Worm (Caenorhabditis elegans) whole organism, L2 larva: ENCODE data around the gene fbxa-53.

Experiments
- C34F6.9 ChIP-seq: fragments of 150-350 bp; optimal IDR thresholded peaks from 2 replicates; lab custom pipeline; 2014; ENCODE audit warnings: missing biosample characterization, missing genetic modification characterization
- F13H6.1 ChIP-seq: sonication (generic microtip); optimal IDR thresholded peaks from 2 replicates; lab custom pipeline; 2016; ENCODE audit warnings: missing genetic modification characterization, missing compliant biosample characterization
- R02D3.7 ChIP-seq: fragments of 150-350 bp; optimal IDR thresholded peaks from 2 replicates; lab custom pipeline; 2014; ENCODE audit warnings: missing biosample characterization, missing genetic modification characterization
- blmp-1 ChIP-seq: sonication (generic microtip); optimal IDR thresholded peaks from 2 replicates; lab custom pipeline; 2017; ENCODE audit warnings: missing genetic modification characterization, mild to moderate bottlenecking, missing compliant biosample characterization, antibody characterized with exemption, moderate library complexity; ENCODE audit not compliant: insufficient read depth
- elt-1 ChIP-seq: fragments of 150-350 bp; optimal IDR thresholded peaks from 2 replicates; lab custom pipeline; 2014; ENCODE audit warnings: missing biosample characterization, missing genetic modification characterization
- lsy-2 ChIP-seq, 2 experiments: fragments of 150-350 bp in 1 of 2; sonication (generic microtip) in 1 of 2; optimal IDR thresholded peaks; 2 replicates each; lab custom pipeline; 2014 to 2017; ENCODE audit warnings: missing biosample characterization in 2 of 2, missing genetic modification characterization in 2 of 2
- nhr-129 ChIP-seq: fragments of 150-350 bp; optimal IDR thresholded peaks from 2 replicates; lab custom pipeline; 2014; ENCODE audit warnings: missing biosample characterization, missing genetic modification characterization
- nhr-6 ChIP-seq: fragments of 150-350 bp; optimal IDR thresholded peaks from 2 replicates; lab custom pipeline; 2014; ENCODE audit warnings: missing biosample characterization, missing genetic modification characterization
- sem-4 ChIP-seq: fragments of 150-350 bp; optimal IDR thresholded peaks from 2 replicates; lab custom pipeline; 2014; ENCODE audit warnings: missing biosample characterization, missing genetic modification reagents, missing genetic modification characterization
- skn-1 ChIP-seq: sonication (generic microtip); optimal IDR thresholded peaks from 2 replicates; lab custom pipeline; 2017; ENCODE audit warnings: missing biosample characterization, missing genetic modification characterization
- sma-3 ChIP-seq: sonication (generic microtip); optimal IDR thresholded peaks from 2 replicates; lab custom pipeline; 2016; ENCODE audit warnings: missing genetic modification reagents, missing genetic modification characterization, missing compliant biosample characterization
- sma-9 ChIP-seq, 2 experiments: fragments of 150-350 bp in 1 of 2; sonication (generic microtip) in 1 of 2; optimal IDR thresholded peaks; 2 replicates each; lab custom pipeline; 2014 to 2016; ENCODE audit warnings: missing genetic modification characterization in 2 of 2, mild to moderate bottlenecking in 1 of 2, missing biosample characterization in 1 of 2, missing compliant biosample characterization in 1 of 2, missing genetic modification reagents in 1 of 2, moderate library complexity in 1 of 2
- unc-39 ChIP-seq: fragments of 150-350 bp; optimal IDR thresholded peaks from 2 replicates; lab custom pipeline; 2014; ENCODE audit warnings: missing biosample characterization, missing genetic modification characterization
- ztf-11 ChIP-seq: sonication (generic microtip); optimal IDR thresholded peaks from 2 replicates; lab custom pipeline; 2017; ENCODE audit warnings: missing biosample characterization, missing genetic modification characterization
- ztf-4 ChIP-seq: fragments of 150-350 bp; optimal IDR thresholded peaks from 2 replicates; lab custom pipeline; 2014; ENCODE audit warnings: missing biosample characterization, missing genetic modification characterization

The fbxa-53 gene

DNA sequence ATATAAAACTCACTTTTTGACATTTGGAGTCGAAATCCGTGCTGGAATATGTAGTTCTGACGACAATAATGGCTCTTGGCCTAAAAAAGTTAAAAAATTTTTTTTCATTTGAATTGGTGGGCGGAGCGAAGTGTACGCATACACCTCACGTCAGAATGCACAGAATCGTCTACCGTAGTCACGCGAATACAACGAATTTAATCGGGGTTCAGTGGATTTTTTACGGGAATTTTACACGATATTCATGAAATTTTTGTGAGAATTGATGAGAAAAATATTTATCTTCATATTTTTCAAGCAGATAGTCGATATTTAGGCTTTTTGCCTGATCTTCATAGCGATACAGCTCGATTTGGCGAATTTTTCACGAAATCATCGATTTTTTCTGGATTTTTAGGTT, 49.6 kb downstream of the fbxa-53 start, which contains the start of gene R09H3.3:
Gene R09H3.3 (minus strand): TSS at position 101 of the 400 bp plus-strand sequence.
- TF ChIP-seq blmp-1 = no peak
- no peak for TF ChIP-seq C34F6.9 (tag; lab: Kevin White, UChicago)
- TF ChIP-seq skn-1 (tag; lab: Kevin White, UChicago) = no peak
- no peak for TF ChIP-seq R02D3.7 (tag; lab: Kevin White, UChicago)
- no peak for TF ChIP-seq ztf-11 (tag; lab: Kevin White, UChicago)
- TF ChIP-seq elt-1 (tag; lab: Kevin White, UChicago) = no peak
- no peak for TF ChIP-seq F13H6.1 (tag; lab: Kevin White, UChicago)
- TF ChIP-seq unc-39 (tag; lab: Kevin White, UChicago) = no peak
- no peak for TF ChIP-seq nhr-129 (tag; lab: Kevin White, UChicago)
- TF ChIP-seq nhr-6 (tag; lab: Kevin White, UChicago) = no peak
- TF ChIP-seq ztf-4 (tag; lab: Kevin White, UChicago) = no peak
- no peak for TF ChIP-seq sma-9 (GFP tag; optimal IDR thresholded peaks at IDR 0.05; lab: Kevin White, UChicago)
- no peak for TF ChIP-seq sma-9 (tag; optimal IDR thresholded peaks at IDR 0.05; lab: Kevin White, UChicago)

DNA sequence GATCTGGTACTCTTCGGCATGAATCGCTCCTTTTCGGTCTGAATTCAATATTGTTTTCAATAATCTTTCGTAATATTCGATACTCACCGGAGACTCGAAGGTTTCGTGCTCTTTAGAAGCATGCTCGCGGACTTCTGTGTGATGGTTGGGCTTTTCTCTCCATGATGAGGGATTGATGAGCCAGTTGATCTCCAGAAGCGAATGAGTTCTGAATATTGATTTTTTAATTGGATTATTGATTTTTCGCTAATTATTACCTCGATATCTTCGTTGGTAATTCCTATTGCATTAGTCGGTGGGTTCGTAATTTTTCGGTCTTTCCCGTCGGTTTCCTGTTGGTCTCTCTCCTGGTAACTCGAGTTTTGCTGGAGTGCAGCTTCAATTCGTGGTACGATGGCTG, 51.3 kb downstream of the fbxa-53 start:
- TF ChIP-seq sma-3 (GFP tag; lab: Kevin White, UChicago) (no peak), lsy-2 (tag; optimal IDR thresholded peaks at IDR 0.05; lab: Kevin White, UChicago) (no peak), sem-4 (tag; lab: Kevin White, UChicago) (no peak)
